Worm (Caenorhabditis elegans): Measurements from ENCODE around the gene M79.2.

DNA sequence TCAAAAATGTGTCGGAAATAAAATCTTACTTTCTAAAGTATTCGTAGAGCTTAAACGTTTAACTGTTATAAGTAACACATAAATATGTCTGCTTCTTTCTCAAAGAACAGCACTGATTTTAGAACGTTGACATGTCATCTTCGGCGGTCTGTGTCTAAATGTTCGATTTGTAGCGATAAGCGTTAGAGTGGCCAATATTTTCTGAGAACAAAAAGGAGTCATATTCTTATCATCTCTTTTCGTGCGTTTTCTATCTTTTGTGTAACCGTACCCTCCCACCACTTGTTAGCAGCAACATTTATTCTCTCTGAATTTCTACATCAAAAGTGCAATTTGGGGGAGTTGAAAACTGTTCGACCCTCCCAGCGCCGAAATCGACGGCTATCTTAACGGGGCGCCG, 16.5 kb upstream of the M79.2 start:
- no peak for TF ChIP-seq sox-2 (GFP tag; IDR thresholded peaks at IDR 0.05)
- TF ChIP-seq ref-2 (tag; optimal IDR thresholded peaks at IDR 0.05): no peak
- no peak for TF ChIP-seq pha-2 (tag; optimal IDR thresholded peaks at IDR 0.05)
- no peak for TF ChIP-seq hlh-13 (GFP tag; optimal IDR thresholded peaks at IDR 0.05)

Measured in whole organism, late embryonic.